Worm (Caenorhabditis elegans) whole organism, early embryonic: ENCODE data around the gene sao-1.

Experiments
- B0310.2 ChIP-seq: sonication (generic microtip); optimal IDR thresholded peaks from 2 replicates; lab custom pipeline; 2016; ENCODE audit warnings: mild to moderate bottlenecking, missing genetic modification characterization, missing compliant biosample characterization
- F13C5.2 ChIP-seq: sonication (generic microtip); optimal IDR thresholded peaks from 2 replicates; lab custom pipeline; 2017; ENCODE audit warnings: mild to moderate bottlenecking, missing genetic modification characterization, inconsistent platforms, missing compliant biosample characterization
- aly-1 ChIP-seq: sonication (generic microtip); optimal IDR thresholded peaks from 2 replicates; lab custom pipeline; 2016; ENCODE audit warnings: missing genetic modification characterization, missing compliant biosample characterization
- ama-1 ChIP-seq: fragments of 150-350 bp; optimal IDR thresholded peaks from 2 replicates; lab custom pipeline; 2014
- ceh-13 ChIP-seq: fragments of 200-800 bp; sonication (Bioruptor generic); optimal IDR thresholded peaks from 2 replicates; lab custom pipeline; 2018; ENCODE audit warnings: mild to moderate bottlenecking, missing genetic modification characterization, missing compliant biosample characterization
- ceh-36 ChIP-seq: sonication (generic microtip); optimal IDR thresholded peaks from 2 replicates; lab custom pipeline; 2016; ENCODE audit warnings: missing genetic modification characterization, inconsistent platforms, missing compliant biosample characterization
- ets-7 ChIP-seq: sonication (generic microtip); optimal IDR thresholded peaks from 2 replicates; lab custom pipeline; 2016; ENCODE audit warnings: missing genotype, missing genetic modification characterization, missing compliant biosample characterization
- flt-1 ChIP-seq: fragments of 200-800 bp; sonication (Bioruptor generic); IDR thresholded peaks from 2 replicates; pipeline ENCODE4 v1.3.6; 2022; ENCODE audit warnings: missing genetic modification characterization, missing compliant biosample characterization
- hmbx-1 ChIP-seq: sonication (generic microtip); optimal IDR thresholded peaks from 2 replicates; lab custom pipeline; 2016; ENCODE audit warnings: mild to moderate bottlenecking, missing genetic modification characterization, missing compliant biosample characterization
- hmg-4 ChIP-seq: fragments of 200-800 bp; sonication (Bioruptor generic); optimal IDR thresholded peaks from 2 replicates; lab custom pipeline; 2018; ENCODE audit warnings: mild to moderate bottlenecking, missing genetic modification characterization, missing compliant biosample characterization
- hnd-1 ChIP-seq: sonication (generic microtip); optimal IDR thresholded peaks from 2 replicates; lab custom pipeline; 2016; ENCODE audit warnings: missing genetic modification characterization, missing compliant biosample characterization
- pes-1 ChIP-seq: fragments of 200-800 bp; sonication (Bioruptor generic); IDR thresholded peaks from 2 replicates; pipeline ENCODE4 v1.3.6; 2022; ENCODE audit warnings: missing genetic modification reagents, missing genetic modification characterization, missing compliant biosample characterization
- scrt-1 ChIP-seq: fragments of 200-800 bp; sonication (Bioruptor generic); IDR thresholded peaks from 2 replicates; pipeline ENCODE4 v1.3.6; 2022; ENCODE audit warnings: missing genetic modification characterization, missing compliant biosample characterization
- sea-1 ChIP-seq: fragments of 200-800 bp; sonication (Bioruptor generic); conservative IDR thresholded peaks from 2 replicates; pipeline ENCODE4 v1.3.6; 2022; ENCODE audit warnings: missing genetic modification characterization, missing compliant biosample characterization
- tbx-11 ChIP-seq: fragments of 200-800 bp; sonication (Bioruptor generic); IDR thresholded peaks from 2 replicates; pipeline ENCODE4 v1.3.6; 2022; ENCODE audit warnings: missing genetic modification characterization, missing compliant biosample characterization
- tbx-37 ChIP-seq: fragments of 200-800 bp; sonication (Bioruptor generic); conservative IDR thresholded peaks from 2 replicates; pipeline ENCODE4 v1.3.6; 2022; ENCODE audit warnings: missing genetic modification reagents, missing genetic modification characterization, missing compliant biosample characterization
- tra-4 ChIP-seq: sonication (generic microtip); optimal IDR thresholded peaks from 2 replicates; lab custom pipeline; 2017; ENCODE audit warnings: missing genetic modification characterization, missing compliant biosample characterization

Gene sao-1

ce11 chrV:13946385-13947019 lies 17.2 kb upstream of the sao-1 start, which contains the start of the genes srx-10 and clec-226:
Gene srx-10 (minus strand): TSS chrV:13946485.
Gene clec-226 (plus strand): TSS chrV:13946969.
- TF ChIP-seq hnd-1 (tag; lab: Kevin White, UChicago) (no peak), B0310.2 (tag; lab: Kevin White, UChicago) (no peak), tbx-11 (GFP tag; lab: Robert Waterston, UW) (no peak), ets-7 (no peak), tbx-37 (no peak), pes-1 (GFP tag; lab: Robert Waterston, UW) (no peak), hmbx-1 (tag; lab: Kevin White, UChicago) (no peak), flt-1 (GFP tag; lab: Robert Waterston, UW) (no peak), aly-1 (tag; lab: Kevin White, UChicago) (no peak), sea-1 (GFP tag; lab: Robert Waterston, UW) (no peak), F13C5.2 (tag; lab: Kevin White, UChicago) (no peak), ceh-13 (GFP tag; lab: Kevin White, UChicago) (no peak), ama-1 (lab: Kevin White, UChicago) (no peak), hmg-4 (no peak), ceh-36 (tag; lab: Kevin White, UChicago) (no peak), scrt-1 (GFP tag; lab: Robert Waterston, UW) (no peak), tra-4 (tag; lab: Kevin White, UChicago) (no peak)

ce11 chrV:13949010-13949409 lies 14.7 kb upstream of the sao-1 start, which contains the start of gene R10D12.6:
Gene R10D12.6 (plus strand): TSS chrV:13949310.
- TF ChIP-seq ets-7: no peak
- no peak for TF ChIP-seq tbx-37
- TF ChIP-seq B0310.2 (tag; lab: Kevin White, UChicago): no peak
- TF ChIP-seq scrt-1 (GFP tag; lab: Robert Waterston, UW): no peak
- no peak for TF ChIP-seq tra-4 (tag; lab: Kevin White, UChicago)
- no peak for TF ChIP-seq hnd-1 (tag; lab: Kevin White, UChicago)
- TF ChIP-seq hmbx-1 (tag; lab: Kevin White, UChicago): no peak
- no peak for TF ChIP-seq pes-1 (GFP tag; lab: Robert Waterston, UW)
- no peak for TF ChIP-seq ceh-13 (GFP tag; lab: Kevin White, UChicago)
- TF ChIP-seq tbx-11 (GFP tag; lab: Robert Waterston, UW): no peak
- no peak for TF ChIP-seq ceh-36 (tag; lab: Kevin White, UChicago)
- TF ChIP-seq ama-1 (lab: Kevin White, UChicago): no peak
- no peak for TF ChIP-seq hmg-4
- no peak for TF ChIP-seq flt-1 (GFP tag; lab: Robert Waterston, UW)
- TF ChIP-seq aly-1 (tag; lab: Kevin White, UChicago): no peak
- TF ChIP-seq F13C5.2 (tag; lab: Kevin White, UChicago): no peak
- no peak for TF ChIP-seq sea-1 (GFP tag; lab: Robert Waterston, UW)

- no peak for TF ChIP-seq hmg-4
- TF ChIP-seq tra-4 (tag; lab: Kevin White, UChicago): no peak
- no peak for TF ChIP-seq ets-7
- TF ChIP-seq ama-1 (lab: Kevin White, UChicago): no peak
- no peak for TF ChIP-seq ceh-13 (GFP tag; lab: Kevin White, UChicago)
- TF ChIP-seq ceh-36 (tag; lab: Kevin White, UChicago): no peak
- TF ChIP-seq tbx-37: no peak
- TF ChIP-seq hmbx-1 (tag; lab: Kevin White, UChicago): no peak
- TF ChIP-seq B0310.2 (tag; lab: Kevin White, UChicago): no peak
- no peak for TF ChIP-seq F13C5.2 (tag; lab: Kevin White, UChicago)
- TF ChIP-seq flt-1 (GFP tag; lab: Robert Waterston, UW): no peak
- TF ChIP-seq aly-1 (tag; lab: Kevin White, UChicago): no peak
- TF ChIP-seq tbx-11 (GFP tag; lab: Robert Waterston, UW): no peak
- TF ChIP-seq scrt-1 (GFP tag; lab: Robert Waterston, UW): no peak
- no peak for TF ChIP-seq sea-1 (GFP tag; lab: Robert Waterston, UW)
- TF ChIP-seq pes-1 (GFP tag; lab: Robert Waterston, UW): no peak
- no peak for TF ChIP-seq hnd-1 (tag; lab: Kevin White, UChicago)
These were observed 14.0 kb upstream of the sao-1 start, which contains the start of gene R10D12.7 for ce11 chrV:13949752-13950151. Gene R10D12.7 (plus strand): TSS chrV:13950052.

- TF ChIP-seq pes-1 (GFP tag; lab: Robert Waterston, UW): no peak
- no peak for TF ChIP-seq hmbx-1 (tag; lab: Kevin White, UChicago)
- TF ChIP-seq tra-4 (tag; lab: Kevin White, UChicago): no peak
- no peak for TF ChIP-seq tbx-11 (GFP tag; lab: Robert Waterston, UW)
- no peak for TF ChIP-seq ceh-13 (GFP tag; lab: Kevin White, UChicago)
- no peak for TF ChIP-seq hmg-4
- no peak for TF ChIP-seq ama-1 (lab: Kevin White, UChicago)
- no peak for TF ChIP-seq tbx-37
- TF ChIP-seq hnd-1 (tag; lab: Kevin White, UChicago): no peak
- no peak for TF ChIP-seq scrt-1 (GFP tag; lab: Robert Waterston, UW)
- TF ChIP-seq sea-1 (GFP tag; lab: Robert Waterston, UW): no peak
- TF ChIP-seq F13C5.2 (tag; lab: Kevin White, UChicago): no peak
- no peak for TF ChIP-seq aly-1 (tag; lab: Kevin White, UChicago)
- TF ChIP-seq B0310.2 (tag; lab: Kevin White, UChicago): no peak
- no peak for TF ChIP-seq ceh-36 (tag; lab: Kevin White, UChicago)
- no peak for TF ChIP-seq flt-1 (GFP tag; lab: Robert Waterston, UW)
These were observed 10.5 kb upstream of the sao-1 start, which contains the start of gene R10D12.8 for ce11 chrV:13953191-13953590. Gene R10D12.8 (minus strand): TSS chrV:13953291.

ce11 chrV:13954056-13954455 lies 9.7 kb upstream of the sao-1 start, which contains the start of gene swt-6:
Gene swt-6 (plus strand): TSS chrV:13954356.
- no peak for TF ChIP-seq F13C5.2 (tag; lab: Kevin White, UChicago)
- TF ChIP-seq ets-7: no peak
- no peak for TF ChIP-seq hmbx-1 (tag; lab: Kevin White, UChicago)
- TF ChIP-seq hmg-4: no peak
- no peak for TF ChIP-seq ceh-36 (tag; lab: Kevin White, UChicago)
- no peak for TF ChIP-seq tbx-37
- TF ChIP-seq flt-1 (GFP tag; lab: Robert Waterston, UW): no peak
- TF ChIP-seq ceh-13 (GFP tag; lab: Kevin White, UChicago): no peak
- no peak for TF ChIP-seq tbx-11 (GFP tag; lab: Robert Waterston, UW)
- TF ChIP-seq tra-4 (tag; lab: Kevin White, UChicago): no peak
- no peak for TF ChIP-seq aly-1 (tag; lab: Kevin White, UChicago)
- no peak for TF ChIP-seq pes-1 (GFP tag; lab: Robert Waterston, UW)
- no peak for TF ChIP-seq B0310.2 (tag; lab: Kevin White, UChicago)
